Fruit fly (Drosophila melanogaster) whole organism, pupa: ENCODE results near the gene Hecw.

ENCODE experiments used
- CG10348 ChIP-seq: fragments of 200-800 bp; sonication (Bioruptor generic); IDR thresholded peaks from 2 replicates; pipeline ENCODE4 v1.3.6; 2022; ENCODE audit warnings: missing biosample characterization, missing genetic modification characterization
- CG12605 ChIP-seq: fragments of 200-800 bp; sonication (Bioruptor generic); IDR thresholded peaks from 2 replicates; pipeline ENCODE4 v1.3.6; 2022; ENCODE audit warnings: missing biosample characterization, missing genetic modification characterization
- CG13204 ChIP-seq: fragments of 200-800 bp; sonication (Bioruptor generic); optimal IDR thresholded peaks from 2 replicates; lab custom pipeline; 2018; ENCODE audit warnings: missing biosample characterization, mild to moderate bottlenecking, missing genetic modification characterization, moderate library complexity
- CG14655 ChIP-seq: fragments of 200-800 bp; sonication (Bioruptor generic); optimal IDR thresholded peaks from 3 replicates; lab custom pipeline; 2017; ENCODE audit warnings: mild to moderate bottlenecking, missing biosample characterization, missing genetic modification reagents, missing genetic modification characterization
- CG15710 ChIP-seq: fragments of 200-800 bp; sonication (Bioruptor generic); optimal IDR thresholded peaks from 2 replicates; lab custom pipeline; 2018; ENCODE audit warnings: missing biosample characterization, mild to moderate bottlenecking, missing genetic modification characterization, moderate library complexity
- CG17806 ChIP-seq: fragments of 200-800 bp; sonication (Bioruptor generic); optimal IDR thresholded peaks from 2 replicates; lab custom pipeline; 2018; ENCODE audit warnings: missing biosample characterization, mild to moderate bottlenecking, missing genetic modification characterization, moderate library complexity
- CG32121 ChIP-seq: fragments of 200-800 bp; sonication (Bioruptor generic); IDR thresholded peaks from 2 replicates; pipeline ENCODE4 v1.3.6; 2022; ENCODE audit warnings: missing biosample characterization, missing genetic modification characterization
- CG34367 ChIP-seq: fragments of 200-800 bp; sonication (Bioruptor generic); optimal IDR thresholded peaks from 2 replicates; lab custom pipeline; 2018; ENCODE audit warnings: missing biosample characterization, mild to moderate bottlenecking, missing genetic modification characterization
- CG4496 ChIP-seq: fragments of 200-800 bp; sonication (Bioruptor generic); IDR thresholded peaks from 3 replicates; pipeline ENCODE4 v1.3.6; 2022; ENCODE audit warnings: missing biosample characterization, missing genetic modification characterization
- CG8159 ChIP-seq: fragments of 200-800 bp; sonication (Bioruptor generic); optimal IDR thresholded peaks from 3 replicates; lab custom pipeline; 2018; ENCODE audit warnings: missing biosample characterization, mild to moderate bottlenecking, missing genetic modification characterization, moderate library complexity
- CG8301 ChIP-seq: fragments of 200-800 bp; sonication (Bioruptor generic); optimal IDR thresholded peaks from 2 replicates; lab custom pipeline; 2018; ENCODE audit warnings: missing biosample characterization, mild to moderate bottlenecking, missing genetic modification characterization
- CG9948 ChIP-seq: fragments of 200-800 bp; sonication (Bioruptor generic); optimal IDR thresholded peaks from 2 replicates; lab custom pipeline; 2018; ENCODE audit warnings: missing biosample characterization, mild to moderate bottlenecking, missing genetic modification characterization, moderate library complexity
- D1 ChIP-seq: fragments of 200-800 bp; sonication (Bioruptor generic); optimal IDR thresholded peaks from 2 replicates; lab custom pipeline; 2018; ENCODE audit warnings: missing biosample characterization, mild to moderate bottlenecking, missing genetic modification characterization, moderate library complexity
- EcR ChIP-seq: fragments of 200-800 bp; sonication (Bioruptor generic); optimal IDR thresholded peaks from 3 replicates; lab custom pipeline; 2019; ENCODE audit warnings: missing biosample characterization, missing genetic modification characterization, mild to moderate bottlenecking, moderate library complexity, missing genetic modification reagents
- Ets98B ChIP-seq: fragments of 200-800 bp; sonication (Bioruptor generic); IDR thresholded peaks from 2 replicates; pipeline ENCODE4 v1.3.6; 2022; ENCODE audit warnings: missing biosample characterization, missing genetic modification characterization
- Pif1A ChIP-seq: fragments of 200-800 bp; sonication (Bioruptor generic); optimal IDR thresholded peaks from 3 replicates; lab custom pipeline; 2016; ENCODE audit warnings: missing biosample characterization, missing genetic modification characterization
- Pif1B ChIP-seq: fragments of 200-800 bp; sonication (Bioruptor generic); optimal IDR thresholded peaks from 3 replicates; lab custom pipeline; 2016; ENCODE audit warnings: missing biosample characterization, missing genetic modification characterization
- Snoo ChIP-seq: fragments of 200-800 bp; sonication (Bioruptor generic); optimal IDR thresholded peaks from 3 replicates; lab custom pipeline; 2017; ENCODE audit warnings: missing biosample characterization, mild to moderate bottlenecking, missing genetic modification characterization, inconsistent platforms
- fd96Ca ChIP-seq: fragments of 200-800 bp; sonication (Bioruptor generic); IDR thresholded peaks from 3 replicates; pipeline ENCODE4 v1.3.6; 2022; ENCODE audit warnings: missing biosample characterization, missing genetic modification characterization
- gl ChIP-seq: fragments of 200-800 bp; sonication (Bioruptor generic); optimal IDR thresholded peaks from 2 replicates; lab custom pipeline; 2018; ENCODE audit warnings: missing biosample characterization, mild to moderate bottlenecking, missing genetic modification characterization
- rn ChIP-seq: fragments of 200-800 bp; sonication (Bioruptor generic); IDR thresholded peaks from 2 replicates; pipeline ENCODE4 v1.3.6; 2022; ENCODE audit warnings: missing biosample characterization, missing genetic modification characterization

Gene Hecw

DNA sequence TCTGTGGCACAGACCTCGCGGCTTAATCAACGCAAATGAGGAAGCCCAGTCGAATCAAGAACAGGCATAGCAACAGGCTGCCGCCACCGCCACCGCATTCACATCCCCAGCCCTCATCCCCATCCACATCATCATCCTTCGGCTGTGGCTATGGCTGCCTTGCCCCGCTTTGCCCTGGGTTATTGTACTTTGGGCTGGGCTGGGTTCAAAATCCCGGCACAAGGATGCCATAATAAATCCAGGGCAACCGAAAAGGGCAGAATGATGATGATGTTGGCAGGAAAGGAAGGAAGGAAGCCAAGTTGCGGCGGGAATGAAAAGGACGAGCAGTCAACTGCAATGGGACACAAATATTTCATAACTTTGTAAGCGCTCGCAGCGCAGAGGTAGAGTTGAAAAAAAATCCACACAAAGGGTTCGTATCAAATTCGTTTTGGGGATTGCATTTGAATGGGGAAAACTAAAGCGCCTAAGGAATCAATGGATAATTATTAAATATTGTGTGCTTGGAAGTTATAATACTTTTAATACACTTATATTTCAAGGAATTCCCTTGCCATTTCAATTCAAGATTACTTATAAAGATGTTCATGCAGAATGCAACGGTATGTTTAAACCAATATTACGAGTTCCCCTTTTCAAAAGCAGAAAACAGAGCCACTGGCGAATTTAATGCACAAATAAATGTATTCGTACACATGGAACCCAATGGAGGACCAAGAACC is 47.4 kb downstream of the Hecw start:
- TF ChIP-seq D1 (tag; lab: Kevin White, UChicago) (peak; percentile 30), CG34367 (tag; lab: Kevin White, UChicago) (peak; percentile 45), Pif1A (GFP tag; lab: Kevin White, UChicago) (peak; percentile 58), rn (no peak), gl (tag; lab: Kevin White, UChicago) (no peak), Snoo (tag; lab: Kevin White, UChicago) (peak; percentile 32), EcR (GFP tag; lab: Kevin White, UChicago) (peak; percentile 92), CG17806 (tag; lab: Kevin White, UChicago) (peak; percentile 60), CG9948 (peak; percentile 55), CG14655 (GFP tag; lab: Kevin White, UChicago) (peak; percentile 34), CG13204 (GFP tag; lab: Kevin White, UChicago) (no peak), CG15710 (tag; lab: Kevin White, UChicago) (peak; percentile 76), CG8159 (tag; lab: Kevin White, UChicago) (peak; percentile 81), CG32121 (GFP tag; lab: Robert Waterston, UW) (no peak), CG8301 (tag; lab: Kevin White, UChicago) (no peak)

dm6 chrX:9658095-9658838 is 49.5 kb downstream of the Hecw start:
- TF ChIP-seq CG4496 (peak; percentile 48; the same call in 1 of the 3 replicates), rn (no peak), fd96Ca (GFP tag; lab: Robert Waterston, UW) (peak; percentile 52; the same call in 1 of the 3 replicates), CG32121 (GFP tag; lab: Robert Waterston, UW) (peak; percentile 31; the same call in 1 of the 2 replicates), CG12605 (GFP tag; lab: Robert Waterston, UW) (peak; percentile 19; the same call in 1 of the 2 replicates), CG15710 (tag; lab: Kevin White, UChicago) (no peak), EcR (GFP tag; lab: Kevin White, UChicago) (peak; percentile 63), Pif1A (GFP tag; lab: Kevin White, UChicago) (peak; percentile 4), CG13204 (GFP tag; lab: Kevin White, UChicago) (peak; percentile 17), Snoo (tag; lab: Kevin White, UChicago) (peak; percentile 3), CG17806 (tag; lab: Kevin White, UChicago) (no peak)

dm6 chrX:9658865-9659339 is 50.2 kb downstream of the Hecw start, which contains the start of gene Ptpmeg2:
Ptpmeg2 (minus strand) TSS chrX:9659145.
- peak; percentile 9 for TF ChIP-seq Snoo (tag; lab: Kevin White, UChicago)
- TF ChIP-seq rn = no peak
- TF ChIP-seq Ets98B (GFP tag; lab: Robert Waterston, UW) = peak; percentile 24; the same call in 1 of the 2 replicates
- TF ChIP-seq CG17806 (tag; lab: Kevin White, UChicago) = peak; percentile 22
- no peak for TF ChIP-seq Pif1B (GFP tag; lab: Kevin White, UChicago)
- TF ChIP-seq CG4496 = peak; percentile 55; the same call in 1 of the 3 replicates
- TF ChIP-seq CG8301 (tag; lab: Kevin White, UChicago) = no peak
- no peak for TF ChIP-seq D1 (tag; lab: Kevin White, UChicago)
- TF ChIP-seq gl (tag; lab: Kevin White, UChicago) = no peak
- no peak for TF ChIP-seq fd96Ca (GFP tag; lab: Robert Waterston, UW)
- no peak for TF ChIP-seq CG34367 (tag; lab: Kevin White, UChicago)
- peak; percentile 5 for TF ChIP-seq CG15710 (tag; lab: Kevin White, UChicago)
- TF ChIP-seq CG8159 (tag; lab: Kevin White, UChicago) = peak; percentile 15
- TF ChIP-seq CG9948 = no peak
- TF ChIP-seq CG32121 (GFP tag; lab: Robert Waterston, UW) = no peak
- no peak for TF ChIP-seq CG13204 (GFP tag; lab: Kevin White, UChicago)
- no peak for TF ChIP-seq CG10348
- peak; percentile 0 for TF ChIP-seq CG14655 (GFP tag; lab: Kevin White, UChicago)
- TF ChIP-seq Pif1A (GFP tag; lab: Kevin White, UChicago) = peak; percentile 8
- no peak for TF ChIP-seq EcR (GFP tag; lab: Kevin White, UChicago)
- TF ChIP-seq CG12605 (GFP tag; lab: Robert Waterston, UW) = no peak
- TF ChIP-seq, all 21 proteins: peak for 8

DNA sequence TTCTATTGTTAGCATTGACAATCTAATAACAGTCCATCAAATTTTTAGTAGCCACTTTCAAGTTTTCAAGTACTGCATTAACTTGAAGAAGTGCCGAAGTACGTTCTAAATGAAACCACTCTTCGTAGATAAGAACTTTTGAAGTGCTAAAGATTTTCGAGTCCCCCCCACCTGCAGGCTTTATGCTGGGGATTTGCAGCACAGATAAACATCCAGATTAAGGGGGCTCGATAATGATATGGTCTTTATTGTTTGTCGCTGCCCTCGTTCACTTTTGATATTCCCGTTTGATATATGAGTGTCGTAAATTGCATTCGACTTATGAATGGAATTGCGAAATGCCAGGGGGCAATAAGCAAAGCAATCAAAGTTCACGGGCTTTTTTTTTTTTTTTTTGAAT is 52.7 kb downstream of the Hecw start:
- TF ChIP-seq D1 (tag; lab: Kevin White, UChicago) (no peak), CG8301 (tag; lab: Kevin White, UChicago) (no peak), CG34367 (tag; lab: Kevin White, UChicago) (no peak), CG10348 (no peak), Snoo (tag; lab: Kevin White, UChicago) (no peak), gl (tag; lab: Kevin White, UChicago) (no peak), CG32121 (GFP tag; lab: Robert Waterston, UW) (no peak)

dm6 chrX:9662797-9663316 is 54.1 kb downstream of the Hecw start, which contains the start of gene CG3106:
CG3106 (minus strand) TSS chrX:9662903.
- TF ChIP-seq Pif1B (GFP tag; lab: Kevin White, UChicago) (no peak), CG10348 (no peak), CG9948 (no peak), EcR (GFP tag; lab: Kevin White, UChicago) (no peak), rn (no peak), CG8159 (tag; lab: Kevin White, UChicago) (no peak), fd96Ca (GFP tag; lab: Robert Waterston, UW) (no peak), CG14655 (GFP tag; lab: Kevin White, UChicago) (no peak), CG12605 (GFP tag; lab: Robert Waterston, UW) (no peak), CG15710 (tag; lab: Kevin White, UChicago) (no peak)
- TF ChIP-seq, all 21 proteins: peak for 0
